Worm (Caenorhabditis elegans) whole organism, L2 larva: ENCODE data around the gene C14A4.13.

Experiments
- C34F6.9 ChIP-seq: fragments of 150-350 bp; optimal IDR thresholded peaks from 2 replicates; lab custom pipeline; 2014; ENCODE audit warnings: missing biosample characterization, missing genetic modification characterization
- R02D3.7 ChIP-seq: fragments of 150-350 bp; optimal IDR thresholded peaks from 2 replicates; lab custom pipeline; 2014; ENCODE audit warnings: missing biosample characterization, missing genetic modification characterization
- Y55F3AM.14 ChIP-seq: fragments of 200-800 bp; sonication (Bioruptor generic); optimal IDR thresholded peaks from 2 replicates; lab custom pipeline; 2018; ENCODE audit warnings: mild to moderate bottlenecking, missing genetic modification characterization, missing compliant biosample characterization
- ZK546.5 ChIP-seq: sonication (generic microtip); optimal IDR thresholded peaks from 2 replicates; lab custom pipeline; 2017; ENCODE audit warnings: missing biosample characterization, missing genetic modification characterization
- aly-2 ChIP-seq: fragments of 150-350 bp; optimal IDR thresholded peaks from 2 replicates; lab custom pipeline; 2014; ENCODE audit warnings: missing biosample characterization, missing genetic modification characterization
- ama-1 ChIP-seq: fragments of 150-350 bp; optimal IDR thresholded peaks from 2 replicates; lab custom pipeline; 2018; ENCODE audit warnings: inconsistent platforms
- ceh-16 ChIP-seq: fragments of 150-350 bp; optimal IDR thresholded peaks from 2 replicates; lab custom pipeline; 2014; ENCODE audit warnings: missing biosample characterization, missing genetic modification characterization
- crh-2 ChIP-seq: sonication (generic microtip); optimal IDR thresholded peaks from 2 replicates; lab custom pipeline; 2017; ENCODE audit warnings: missing biosample characterization, missing genetic modification characterization
- dmd-4 ChIP-seq: sonication (generic microtip); optimal IDR thresholded peaks from 2 replicates; lab custom pipeline; 2017; ENCODE audit warnings: missing biosample characterization, missing genetic modification characterization
- egl-27 ChIP-seq: sonication (generic microtip); optimal IDR thresholded peaks from 3 replicates; lab custom pipeline; 2017; ENCODE audit warnings: missing biosample characterization, missing genetic modification reagents, missing genetic modification characterization
- elt-1 ChIP-seq: fragments of 150-350 bp; optimal IDR thresholded peaks from 2 replicates; lab custom pipeline; 2014; ENCODE audit warnings: missing biosample characterization, missing genetic modification characterization
- elt-3 ChIP-seq: sonication (generic microtip); optimal IDR thresholded peaks from 2 replicates; lab custom pipeline; 2017; ENCODE audit warnings: missing biosample characterization, missing genetic modification characterization
- fos-1 ChIP-seq: fragments of 150-350 bp; optimal IDR thresholded peaks from 2 replicates; lab custom pipeline; 2014; ENCODE audit warnings: missing biosample characterization, missing genetic modification characterization
- gmeb-1 ChIP-seq: fragments of 150-350 bp; optimal IDR thresholded peaks from 2 replicates; lab custom pipeline; 2014; ENCODE audit warnings: missing biosample characterization, missing genetic modification characterization
- lin-11 ChIP-seq: fragments of 150-350 bp; sonication (generic microtip); optimal IDR thresholded peaks from 2 replicates; lab custom pipeline; 2014; ENCODE audit warnings: missing biosample characterization, missing genetic modification characterization, inconsistent platforms, mixed read lengths
- lin-13 ChIP-seq: fragments of 150-350 bp; optimal IDR thresholded peaks from 2 replicates; lab custom pipeline; 2014; ENCODE audit warnings: missing biosample characterization, missing genetic modification reagents, missing genetic modification characterization
- lin-39 ChIP-seq: fragments of 150-350 bp; optimal IDR thresholded peaks from 2 replicates; lab custom pipeline; 2014; ENCODE audit warnings: missing biosample characterization, missing genetic modification reagents, missing genetic modification characterization
- mbf-1 ChIP-seq: sonication (generic microtip); optimal IDR thresholded peaks from 2 replicates; lab custom pipeline; 2017; ENCODE audit warnings: missing biosample characterization, missing genetic modification characterization
- mdl-1 ChIP-seq, 2 experiments: fragments of 150-350 bp in 1 of 2; sonication (generic microtip) in 1 of 2; optimal IDR thresholded peaks; 2 replicates each; lab custom pipeline; 2017; ENCODE audit warnings: missing biosample characterization in 2 of 2, missing genetic modification characterization in 2 of 2
- nhr-10 ChIP-seq: sonication (generic microtip); optimal IDR thresholded peaks from 2 replicates; lab custom pipeline; 2017; ENCODE audit warnings: missing biosample characterization, missing genetic modification characterization
- nhr-11 ChIP-seq: fragments of 150-350 bp; optimal IDR thresholded peaks from 2 replicates; lab custom pipeline; 2014; ENCODE audit warnings: missing biosample characterization, missing genetic modification characterization
- nhr-12 ChIP-seq: fragments of 150-350 bp; optimal IDR thresholded peaks from 2 replicates; lab custom pipeline; 2014; ENCODE audit warnings: missing biosample characterization, missing genetic modification characterization
- nhr-21 ChIP-seq: fragments of 150-350 bp; optimal IDR thresholded peaks from 2 replicates; lab custom pipeline; 2014; ENCODE audit warnings: missing biosample characterization, missing genetic modification characterization
- nhr-23 ChIP-seq: fragments of 150-350 bp; optimal IDR thresholded peaks from 2 replicates; lab custom pipeline; 2014; ENCODE audit warnings: missing biosample characterization, missing genetic modification reagents, missing genetic modification characterization
- nhr-77 ChIP-seq: fragments of 150-350 bp; optimal IDR thresholded peaks from 2 replicates; lab custom pipeline; 2014; ENCODE audit warnings: missing biosample characterization, missing genetic modification characterization
- skn-1 ChIP-seq: sonication (generic microtip); optimal IDR thresholded peaks from 2 replicates; lab custom pipeline; 2017; ENCODE audit warnings: missing biosample characterization, missing genetic modification characterization
- sma-9 ChIP-seq, 2 experiments: fragments of 150-350 bp in 1 of 2; sonication (generic microtip) in 1 of 2; optimal IDR thresholded peaks; 2 replicates each; lab custom pipeline; 2014 to 2016; ENCODE audit warnings: missing genetic modification characterization in 2 of 2, mild to moderate bottlenecking in 1 of 2, missing biosample characterization in 1 of 2, missing compliant biosample characterization in 1 of 2, missing genetic modification reagents in 1 of 2, moderate library complexity in 1 of 2
- snpc-4 ChIP-seq: fragments of 150-350 bp; optimal IDR thresholded peaks from 2 replicates; lab custom pipeline; 2014; ENCODE audit warnings: missing biosample characterization, missing genetic modification characterization
- unc-39 ChIP-seq: fragments of 150-350 bp; optimal IDR thresholded peaks from 2 replicates; lab custom pipeline; 2014; ENCODE audit warnings: missing biosample characterization, missing genetic modification characterization
- unc-55 ChIP-seq: fragments of 150-350 bp; sonication (generic microtip); optimal IDR thresholded peaks from 3 replicates; lab custom pipeline; 2014; ENCODE audit warnings: missing biosample characterization, missing genetic modification reagents, missing genetic modification characterization
- unc-62 ChIP-seq: fragments of 150-350 bp; optimal IDR thresholded peaks from 2 replicates; lab custom pipeline; 2014; ENCODE audit warnings: missing biosample characterization, missing genetic modification reagents, missing genetic modification characterization
- zag-1 ChIP-seq: fragments of 150-350 bp; optimal IDR thresholded peaks from 2 replicates; lab custom pipeline; 2014; ENCODE audit warnings: missing biosample characterization, missing genetic modification characterization
- ztf-11 ChIP-seq: sonication (generic microtip); optimal IDR thresholded peaks from 2 replicates; lab custom pipeline; 2017; ENCODE audit warnings: missing biosample characterization, missing genetic modification characterization

C14A4.13 gene

DNA sequence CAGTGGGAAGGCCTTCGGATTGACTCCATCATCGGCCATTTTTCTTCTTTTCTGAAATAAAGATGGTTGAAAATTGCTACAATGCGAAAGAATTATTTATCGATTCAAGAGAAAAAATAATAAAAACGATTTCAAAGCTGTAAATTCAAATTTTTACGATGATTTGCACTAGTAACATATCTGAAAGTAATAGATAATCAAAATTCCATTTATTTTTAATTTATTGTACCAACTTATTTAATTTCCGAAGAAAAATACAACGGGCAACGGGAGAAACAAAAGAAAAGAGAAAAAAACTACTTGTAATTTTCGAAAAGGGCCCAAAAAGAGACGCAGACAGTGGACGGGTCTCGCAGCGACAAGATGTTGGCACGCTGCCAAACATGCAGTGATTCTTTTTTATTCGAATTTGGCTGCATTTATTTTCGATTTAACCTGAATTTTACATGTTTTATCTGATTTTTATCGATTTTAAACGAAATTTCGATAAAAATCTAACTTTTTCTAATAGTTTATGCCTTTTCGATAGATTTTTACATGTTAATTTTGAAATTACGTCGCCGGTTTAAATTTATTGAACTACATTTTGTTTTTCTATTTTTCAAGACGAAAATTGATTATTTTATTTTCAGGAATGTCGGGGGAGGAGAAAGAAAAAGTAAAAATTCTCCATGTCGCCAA, 40.5 kb downstream of the C14A4.13 start, which contains the start of the genes snu-13 and rsp-7 (continued):
- TF ChIP-seq Y55F3AM.14 (GFP tag; lab: Kevin White, UChicago) (no peak), nhr-23 (tag; lab: Kevin White, UChicago) (no peak), C34F6.9 (tag; lab: Kevin White, UChicago) (peak; percentile 87), unc-39 (tag; lab: Kevin White, UChicago) (no peak), dmd-4 (tag; lab: Kevin White, UChicago) (no peak), nhr-77 (no peak), zag-1 (tag; lab: Kevin White, UChicago) (no peak), elt-1 (tag; lab: Kevin White, UChicago) (no peak), lin-11 (peak; percentile 49), ceh-16 (tag; lab: Kevin White, UChicago) (no peak), R02D3.7 (tag; lab: Kevin White, UChicago) (no peak), sma-9 (GFP tag; optimal IDR thresholded peaks at IDR 0.05; lab: Kevin White, UChicago) (peak; percentile 54), sma-9 (tag; optimal IDR thresholded peaks at IDR 0.05; lab: Kevin White, UChicago) (no peak), lin-39 (tag; lab: Kevin White, UChicago) (no peak), skn-1 (tag; lab: Kevin White, UChicago) (no peak), elt-3 (no peak), mbf-1 (tag; lab: Kevin White, UChicago) (no peak), snpc-4 (peak; percentile 12), aly-2 (tag; lab: Kevin White, UChicago) (no peak), unc-55 (GFP tag; lab: Kevin White, UChicago) (peak; percentile 90)
- TF ChIP-seq, all 48 proteins: peak for 19

DNA sequence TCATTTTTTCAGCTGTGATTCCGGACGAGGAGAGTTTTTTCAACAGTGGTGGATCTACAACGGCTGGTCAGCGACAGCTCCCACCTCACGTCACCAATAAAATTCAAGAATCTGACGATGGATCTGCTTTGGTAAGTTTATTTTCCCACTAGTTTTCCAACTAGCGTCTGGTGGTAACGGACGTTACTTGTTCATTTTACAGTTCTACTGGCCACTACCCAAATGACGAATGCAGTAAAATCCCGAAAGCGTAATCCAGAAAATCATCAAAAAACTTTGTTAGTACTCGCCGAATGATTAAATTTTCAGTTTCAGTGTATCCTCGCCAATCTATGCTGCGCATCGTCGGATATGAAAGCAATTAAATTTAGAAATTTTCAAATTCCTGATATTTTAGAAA, 41.3 kb downstream of the C14A4.13 start:
- TF ChIP-seq fos-1 (tag; lab: Kevin White, UChicago) (no peak), mdl-1 (tag; optimal IDR thresholded peaks at IDR 0.05; lab: Kevin White, UChicago) (no peak), ztf-11 (tag; lab: Kevin White, UChicago) (no peak), nhr-11 (tag; lab: Kevin White, UChicago) (no peak), unc-62 (GFP tag; lab: Kevin White, UChicago) (no peak), dmd-4 (tag; lab: Kevin White, UChicago) (no peak), lin-13 (GFP tag; lab: Kevin White, UChicago) (no peak), gmeb-1 (tag; lab: Kevin White, UChicago) (no peak), sma-9 (GFP tag; optimal IDR thresholded peaks at IDR 0.05; lab: Kevin White, UChicago) (no peak), sma-9 (tag; optimal IDR thresholded peaks at IDR 0.05; lab: Kevin White, UChicago) (no peak), skn-1 (tag; lab: Kevin White, UChicago) (no peak), lin-39 (tag; lab: Kevin White, UChicago) (no peak), ceh-16 (tag; lab: Kevin White, UChicago) (no peak), nhr-21 (tag; lab: Kevin White, UChicago) (no peak), zag-1 (tag; lab: Kevin White, UChicago) (no peak), nhr-10 (tag; lab: Kevin White, UChicago) (no peak)
- TF ChIP-seq, all 48 proteins: peak for 0

ce11 chrII:10660892-10661291, 42.6 kb downstream of the C14A4.13 start, which contains the start of gene marc-2:
Gene marc-2, minus strand, starts transcription at chrII:10660992.
- TF ChIP-seq lin-11: no peak
- TF ChIP-seq egl-27 (tag; lab: Kevin White, UChicago): no peak
- TF ChIP-seq lin-13 (GFP tag; lab: Kevin White, UChicago): no peak
- TF ChIP-seq gmeb-1 (tag; lab: Kevin White, UChicago): no peak
- no peak for TF ChIP-seq nhr-12
- TF ChIP-seq snpc-4: no peak
- TF ChIP-seq R02D3.7 (tag; lab: Kevin White, UChicago): no peak
- no peak for TF ChIP-seq ceh-16 (tag; lab: Kevin White, UChicago)
- TF ChIP-seq nhr-23 (tag; lab: Kevin White, UChicago): no peak
- TF ChIP-seq ama-1: no peak
- TF ChIP-seq unc-55 (GFP tag; lab: Kevin White, UChicago): no peak
- no peak for TF ChIP-seq elt-3
- TF ChIP-seq ZK546.5 (tag; lab: Kevin White, UChicago): no peak
- no peak for TF ChIP-seq mbf-1 (tag; lab: Kevin White, UChicago)
- no peak for TF ChIP-seq crh-2 (tag; lab: Kevin White, UChicago)
- TF ChIP-seq ztf-11 (tag; lab: Kevin White, UChicago): no peak
- TF ChIP-seq mdl-1 (tag; optimal IDR thresholded peaks at IDR 0.05; lab: Kevin White, UChicago): no peak
- TF ChIP-seq, all 48 proteins: peak for 0
